Fruit fly (Drosophila melanogaster): ENCODE data around the gene CG18577.
A peak's percentile ranks its signal among the peaks of the same experiment; 100 is the strongest.

Gene CG18577

DNA sequence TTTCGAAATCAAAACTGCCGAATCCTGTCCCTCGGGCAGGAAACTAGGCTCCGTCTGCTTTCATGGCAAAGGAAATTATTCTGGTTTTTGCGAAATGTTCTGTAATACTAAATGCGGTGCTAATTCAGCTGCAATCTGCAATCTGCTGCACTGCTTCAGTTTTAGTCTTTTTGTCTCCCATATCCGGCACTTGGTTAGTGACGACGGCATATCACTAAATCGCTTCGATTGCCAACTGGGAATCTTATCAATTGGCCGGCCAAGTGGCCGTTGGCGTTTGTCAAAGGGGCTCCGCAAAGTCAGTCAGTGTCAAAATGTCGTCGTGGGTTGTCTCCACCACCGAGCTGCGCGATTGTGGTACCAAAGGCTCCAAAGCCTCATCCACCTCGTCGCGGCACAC lies at the start of gene CG18577:
CG18577 (plus strand) TSS at position 301 of the 400 bp plus-strand sequence.
- TF ChIP-seq CG34367 (tag; optimal IDR thresholded peaks at IDR 0.05) (no peak), CG13204 (GFP tag; optimal IDR thresholded peaks at IDR 0.05) (no peak), CG12605 (GFP tag; IDR thresholded peaks at IDR 0.05) (no peak), CG4496 (GFP tag; IDR thresholded peaks at IDR 0.05) (no peak), Pif1B (GFP tag; optimal IDR thresholded peaks at IDR 0.05) (no peak), D1 (tag; optimal IDR thresholded peaks at IDR 0.05) (no peak), CG8301 (tag; optimal IDR thresholded peaks at IDR 0.05) (no peak), CG32121 (GFP tag; IDR thresholded peaks at IDR 0.05) (no peak), EcR (GFP tag; optimal IDR thresholded peaks at IDR 0.05) (no peak), Snoo (tag; optimal IDR thresholded peaks at IDR 0.05) (no peak), CG8159 (tag; optimal IDR thresholded peaks at IDR 0.05) (no peak), CG14655 (GFP tag; optimal IDR thresholded peaks at IDR 0.05) (no peak), CG9948 (tag; optimal IDR thresholded peaks at IDR 0.05) (no peak), Pif1A (GFP tag; optimal IDR thresholded peaks at IDR 0.05) (no peak), CG10348 (GFP tag; IDR thresholded peaks at IDR 0.05) (no peak), CG15710 (tag; optimal IDR thresholded peaks at IDR 0.05) (no peak)

DNA sequence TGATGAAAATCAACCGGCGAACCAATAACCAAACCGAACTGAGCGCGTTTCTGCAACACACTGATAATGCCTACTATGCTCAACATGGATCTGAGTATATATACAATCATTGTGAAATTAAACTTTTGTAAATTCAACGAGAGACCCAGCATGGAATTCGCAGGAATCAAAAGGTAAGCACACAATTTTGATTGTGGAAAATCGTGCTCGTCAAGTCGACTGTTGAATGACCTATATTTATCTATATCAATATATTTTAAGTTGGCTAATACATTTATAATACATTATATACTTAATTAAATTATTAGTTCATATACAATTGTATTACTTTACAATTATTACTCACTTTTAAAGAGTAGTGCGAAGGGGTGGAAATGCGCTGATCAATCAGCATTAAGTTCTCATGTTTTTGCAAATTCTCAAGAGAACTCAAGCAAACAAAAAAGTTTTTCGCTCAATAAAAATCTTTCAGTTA lies 42.1 kb upstream of the CG18577 start, which contains the start of gene Ugt302K1:
Ugt302K1 (minus strand) TSS at position 51 of the 475 bp plus-strand sequence.
- TF ChIP-seq CG17806 (tag; optimal IDR thresholded peaks at IDR 0.05) (peak; percentile 82), D1 (tag; optimal IDR thresholded peaks at IDR 0.05) (peak; percentile 2), CG4496 (GFP tag; IDR thresholded peaks at IDR 0.05) (peak; percentile 68), CG12605 (GFP tag; IDR thresholded peaks at IDR 0.05) (peak; percentile 56; the same call in 1 of the 2 replicates), rn (GFP tag; IDR thresholded peaks at IDR 0.05) (no peak), CG8301 (tag; optimal IDR thresholded peaks at IDR 0.05) (peak; percentile 58), CG32121 (GFP tag; IDR thresholded peaks at IDR 0.05) (no peak; the same call in 1 of the 2 replicates), EcR (GFP tag; optimal IDR thresholded peaks at IDR 0.05) (no peak), Snoo (tag; optimal IDR thresholded peaks at IDR 0.05) (no peak), Pif1B (GFP tag; optimal IDR thresholded peaks at IDR 0.05) (peak; percentile 27), CG14655 (GFP tag; optimal IDR thresholded peaks at IDR 0.05) (peak; percentile 72), CG15710 (tag; optimal IDR thresholded peaks at IDR 0.05) (peak; percentile 50), CG10348 (GFP tag; IDR thresholded peaks at IDR 0.05) (no peak), CG13204 (GFP tag; optimal IDR thresholded peaks at IDR 0.05) (no peak), CG9948 (tag; optimal IDR thresholded peaks at IDR 0.05) (peak; percentile 75), gl (tag; optimal IDR thresholded peaks at IDR 0.05) (no peak), CG8159 (tag; optimal IDR thresholded peaks at IDR 0.05) (peak; percentile 64), Ets98B (GFP tag; IDR thresholded peaks at IDR 0.05) (peak; percentile 55), Pif1A (GFP tag; optimal IDR thresholded peaks at IDR 0.05) (no peak), CG34367 (tag; optimal IDR thresholded peaks at IDR 0.05) (peak; percentile 9), fd96Ca (GFP tag; IDR thresholded peaks at IDR 0.05) (no peak)

DNA sequence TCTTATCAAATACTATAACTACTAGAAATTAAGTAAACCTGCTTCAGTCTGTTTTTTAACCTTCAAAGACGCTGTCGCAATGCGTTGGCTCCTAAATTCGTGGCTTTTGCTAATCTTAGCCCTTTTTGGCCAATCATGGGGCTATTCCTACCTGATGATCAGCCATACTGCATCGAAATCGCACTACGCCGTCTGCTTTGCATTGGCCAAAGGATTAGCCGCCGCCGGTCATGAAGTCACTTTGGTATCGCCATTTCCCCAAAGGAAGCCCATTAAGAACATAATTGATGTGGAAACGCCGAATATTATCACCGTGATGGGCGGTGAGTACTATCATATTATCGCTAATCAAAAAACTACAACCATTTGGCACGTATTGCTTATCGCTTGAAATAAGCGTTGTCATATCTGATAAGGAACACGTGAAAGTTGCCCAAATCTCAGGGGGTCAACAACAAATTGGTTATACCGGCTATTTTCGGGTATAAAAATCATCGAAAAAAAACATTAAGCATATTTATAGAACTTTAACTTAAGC lies 41.2 kb upstream of the CG18577 start, which contains the start of gene Ugt302E1:
Ugt302E1 (plus strand) TSS at position 51 of the 538 bp plus-strand sequence.
- TF ChIP-seq CG14655 (GFP tag; optimal IDR thresholded peaks at IDR 0.05) (no peak), fd96Ca (GFP tag; IDR thresholded peaks at IDR 0.05) (no peak), CG34367 (tag; optimal IDR thresholded peaks at IDR 0.05) (no peak), Snoo (tag; optimal IDR thresholded peaks at IDR 0.05) (no peak), CG17806 (tag; optimal IDR thresholded peaks at IDR 0.05) (no peak), CG8301 (tag; optimal IDR thresholded peaks at IDR 0.05) (no peak), CG32121 (GFP tag; IDR thresholded peaks at IDR 0.05) (no peak), CG8159 (tag; optimal IDR thresholded peaks at IDR 0.05) (no peak), Ets98B (GFP tag; IDR thresholded peaks at IDR 0.05) (no peak), Pif1B (GFP tag; optimal IDR thresholded peaks at IDR 0.05) (no peak), EcR (GFP tag; optimal IDR thresholded peaks at IDR 0.05) (no peak), gl (tag; optimal IDR thresholded peaks at IDR 0.05) (no peak), CG15710 (tag; optimal IDR thresholded peaks at IDR 0.05) (no peak), Pif1A (GFP tag; optimal IDR thresholded peaks at IDR 0.05) (no peak), CG13204 (GFP tag; optimal IDR thresholded peaks at IDR 0.05) (no peak), CG12605 (GFP tag; IDR thresholded peaks at IDR 0.05) (no peak), rn (GFP tag; IDR thresholded peaks at IDR 0.05) (no peak), CG9948 (tag; optimal IDR thresholded peaks at IDR 0.05) (no peak), CG10348 (GFP tag; IDR thresholded peaks at IDR 0.05) (no peak)

DNA sequence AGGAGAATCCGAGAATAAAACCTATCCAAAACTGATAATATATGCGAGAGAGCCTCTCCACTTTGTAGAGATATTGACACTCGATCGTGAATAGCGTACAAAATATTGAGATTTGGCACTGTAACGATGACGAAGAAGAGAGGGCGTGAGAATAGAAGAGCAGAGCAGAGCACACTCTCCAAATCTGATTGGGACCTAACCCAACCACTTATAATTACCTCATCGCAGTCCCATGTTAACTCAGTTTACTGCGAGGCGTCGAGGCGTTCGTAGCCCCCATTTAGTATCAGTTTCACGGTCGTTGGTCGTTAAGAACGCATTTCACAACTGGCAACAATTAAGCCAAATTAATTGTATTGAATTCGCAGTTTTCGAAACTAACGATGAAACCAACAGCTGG lies 39.0 kb upstream of the CG18577 start, which contains the start of gene Ugt302C1:
Ugt302C1 (plus strand) TSS at position 241 of the 400 bp plus-strand sequence.
- TF ChIP-seq CG32121 (GFP tag; IDR thresholded peaks at IDR 0.05) (0 out of 2 replicates have a peak, but pooled peaks have one; percentile 23), Ets98B (GFP tag; IDR thresholded peaks at IDR 0.05) (0 out of 2 replicates have a peak, but pooled peaks have one; percentile 39), CG10348 (GFP tag; IDR thresholded peaks at IDR 0.05) (no peak), CG17806 (tag; optimal IDR thresholded peaks at IDR 0.05) (no peak), D1 (tag; optimal IDR thresholded peaks at IDR 0.05) (no peak), CG4496 (GFP tag; IDR thresholded peaks at IDR 0.05) (peak; percentile 47; the same call in 1 of the 3 replicates)

DNA sequence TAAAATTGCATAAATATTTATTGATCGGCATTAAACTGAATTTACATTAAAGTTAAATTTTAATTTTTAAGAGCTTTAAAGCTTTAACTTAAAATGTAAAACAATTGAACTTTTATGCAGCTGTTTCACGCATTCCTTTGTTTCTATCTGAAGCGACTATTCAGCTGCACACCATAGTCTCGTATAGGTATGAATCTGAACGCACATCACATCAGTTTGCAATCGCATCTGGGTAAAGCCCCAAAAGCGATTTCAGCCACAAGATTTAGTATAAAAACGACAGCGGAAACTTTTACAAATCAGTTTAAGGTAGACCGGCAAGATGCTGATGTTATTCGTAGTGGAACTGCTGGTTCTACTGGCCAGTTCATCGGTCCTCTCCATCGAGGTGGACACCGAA lies 35.0 kb upstream of the CG18577 start, which contains the start of gene CG4757:
CG4757 (plus strand) TSS at position 301 of the 400 bp plus-strand sequence.
- no peak for TF ChIP-seq fd96Ca (GFP tag; IDR thresholded peaks at IDR 0.05)
- no peak for TF ChIP-seq Snoo (tag; optimal IDR thresholded peaks at IDR 0.05)
- no peak for TF ChIP-seq CG9948 (tag; optimal IDR thresholded peaks at IDR 0.05)
- no peak for TF ChIP-seq CG34367 (tag; optimal IDR thresholded peaks at IDR 0.05)
- no peak for TF ChIP-seq CG12605 (GFP tag; IDR thresholded peaks at IDR 0.05)
- TF ChIP-seq CG15710 (tag; optimal IDR thresholded peaks at IDR 0.05): no peak
- TF ChIP-seq Pif1B (GFP tag; optimal IDR thresholded peaks at IDR 0.05): no peak
- no peak for TF ChIP-seq EcR (GFP tag; optimal IDR thresholded peaks at IDR 0.05)
- TF ChIP-seq CG13204 (GFP tag; optimal IDR thresholded peaks at IDR 0.05): no peak
- TF ChIP-seq CG4496 (GFP tag; IDR thresholded peaks at IDR 0.05): no peak
- TF ChIP-seq CG10348 (GFP tag; IDR thresholded peaks at IDR 0.05): no peak
- no peak for TF ChIP-seq D1 (tag; optimal IDR thresholded peaks at IDR 0.05)
- TF ChIP-seq CG8301 (tag; optimal IDR thresholded peaks at IDR 0.05): no peak
- no peak for TF ChIP-seq Pif1A (GFP tag; optimal IDR thresholded peaks at IDR 0.05)
- no peak for TF ChIP-seq CG14655 (GFP tag; optimal IDR thresholded peaks at IDR 0.05)
- no peak for TF ChIP-seq rn (GFP tag; IDR thresholded peaks at IDR 0.05)
- no peak for TF ChIP-seq Ets98B (GFP tag; IDR thresholded peaks at IDR 0.05)
- no peak for TF ChIP-seq CG17806 (tag; optimal IDR thresholded peaks at IDR 0.05)
- TF ChIP-seq gl (tag; optimal IDR thresholded peaks at IDR 0.05): no peak
- no peak for TF ChIP-seq CG32121 (GFP tag; IDR thresholded peaks at IDR 0.05)

Measured in whole organism, pupa.